Fruit fly (Drosophila melanogaster) whole organism, embryonic: Measurements from ENCODE around the gene CG15818.
A peak's percentile ranks its signal among the peaks of the same experiment; 100 is the strongest.

ENCODE experiments used
- Ada2b ChIP-seq: fragments of 200-800 bp; sonication (Bioruptor generic); IDR thresholded peaks from 2 replicates; pipeline ENCODE4 v1.3.6; 2022; ENCODE audit warnings: missing biosample characterization, missing genetic modification characterization
- B-H2 ChIP-seq: fragments of 200-800 bp; sonication (Bioruptor generic); optimal IDR thresholded peaks from 2 replicates; lab custom pipeline; 2018; ENCODE audit warnings: missing biosample characterization, mild to moderate bottlenecking, missing genetic modification characterization
- CG11504 ChIP-seq: fragments of 200-800 bp; sonication (Bioruptor generic); optimal IDR thresholded peaks from 3 replicates; lab custom pipeline; 2019; ENCODE audit warnings: missing biosample characterization, mild to moderate bottlenecking, missing genetic modification characterization, moderate library complexity
- CG11695 ChIP-seq: fragments of 200-800 bp; sonication (Bioruptor generic); IDR thresholded peaks from 3 replicates; pipeline ENCODE4 v1.3.6; 2022; ENCODE audit warnings: missing biosample characterization, missing genetic modification characterization
- CG13424 ChIP-seq: fragments of 200-800 bp; sonication (Bioruptor generic); optimal IDR thresholded peaks from 2 replicates; lab custom pipeline; 2019; ENCODE audit warnings: missing biosample characterization, mild to moderate bottlenecking, missing genetic modification characterization, moderate library complexity
- CG14710 ChIP-seq: fragments of 200-800 bp; sonication (Bioruptor generic); optimal IDR thresholded peaks from 3 replicates; lab custom pipeline; 2019; ENCODE audit warnings: missing biosample characterization, mild to moderate bottlenecking, missing genetic modification characterization, moderate library complexity
- CG15696 ChIP-seq: fragments of 200-800 bp; sonication (Bioruptor generic); optimal IDR thresholded peaks from 2 replicates; lab custom pipeline; 2019; ENCODE audit warnings: missing biosample characterization, mild to moderate bottlenecking, missing genetic modification characterization, moderate library complexity
- CG17328 ChIP-seq: fragments of 200-800 bp; sonication (Bioruptor generic); IDR thresholded peaks from 2 replicates; pipeline ENCODE4 v1.3.6; 2022; ENCODE audit warnings: missing biosample characterization, missing genetic modification characterization
- CG17385 ChIP-seq: fragments of 200-800 bp; sonication (Bioruptor generic); optimal IDR thresholded peaks from 3 replicates; lab custom pipeline; 2018; ENCODE audit warnings: missing biosample characterization, mild to moderate bottlenecking, missing genetic modification characterization
- CG17829 ChIP-seq: fragments of 200-800 bp; optimal IDR thresholded peaks from 2 replicates; lab custom pipeline; 2019; ENCODE audit warnings: missing biosample characterization, mild to moderate bottlenecking, missing genetic modification characterization, moderate library complexity
- CG1832 ChIP-seq: fragments of 200-800 bp; sonication (Bioruptor generic); optimal IDR thresholded peaks from 2 replicates; lab custom pipeline; 2017; ENCODE audit warnings: missing biosample characterization, mild to moderate bottlenecking, missing genetic modification characterization, inconsistent platforms
- CG18599 ChIP-seq: fragments of 200-800 bp; sonication (Bioruptor generic); optimal IDR thresholded peaks from 3 replicates; lab custom pipeline; 2017; ENCODE audit warnings: missing biosample characterization, missing genetic modification characterization, mild to moderate bottlenecking, moderate library complexity, missing genetic modification reagents
- CG18619 ChIP-seq: fragments of 200-800 bp; sonication (Bioruptor generic); optimal IDR thresholded peaks from 3 replicates; lab custom pipeline; 2017; ENCODE audit warnings: missing biosample characterization, mild to moderate bottlenecking, missing genetic modification characterization
- CG2712 ChIP-seq: fragments of 200-800 bp; optimal IDR thresholded peaks from 3 replicates; lab custom pipeline; 2019; ENCODE audit warnings: missing biosample characterization, mild to moderate bottlenecking, missing genetic modification characterization, moderate library complexity
- CG32532 ChIP-seq: fragments of 200-800 bp; sonication (Bioruptor generic); IDR thresholded peaks from 2 replicates; pipeline ENCODE4 v1.3.6; 2022; ENCODE audit warnings: missing biosample characterization, missing genetic modification characterization
- CG34422 ChIP-seq: fragments of 200-800 bp; sonication (Bioruptor generic); IDR thresholded peaks from 3 replicates; pipeline ENCODE4 v1.3.6; 2022; ENCODE audit warnings: missing biosample characterization, missing genetic modification characterization
- CG9215 ChIP-seq: fragments of 200-800 bp; sonication (Bioruptor generic); IDR thresholded peaks from 2 replicates; pipeline ENCODE4 v1.3.6; 2022; ENCODE audit warnings: missing biosample characterization, missing genetic modification characterization
- CG9437 ChIP-seq: fragments of 200-800 bp; sonication (Bioruptor generic); optimal IDR thresholded peaks from 2 replicates; lab custom pipeline; 2018; ENCODE audit warnings: missing biosample characterization, mild to moderate bottlenecking, missing genetic modification characterization
- Drgx ChIP-seq: fragments of 200-800 bp; sonication (Bioruptor generic); IDR thresholded peaks from 2 replicates; pipeline ENCODE4 v1.3.6; 2022; ENCODE audit warnings: missing biosample characterization, missing genetic modification characterization
- H15 ChIP-seq: fragments of 200-800 bp; sonication (Bioruptor generic); IDR thresholded peaks from 3 replicates; pipeline ENCODE4 v1.3.6; 2022; ENCODE audit warnings: missing biosample characterization, missing genetic modification characterization
- Hmr ChIP-seq: fragments of 200-800 bp; sonication (Bioruptor generic); optimal IDR thresholded peaks from 3 replicates; lab custom pipeline; 2017; ENCODE audit warnings: mild to moderate bottlenecking, missing biosample characterization, missing genetic modification reagents, missing genetic modification characterization
- Hr51 ChIP-seq, 2 experiments: fragments of 200-800 bp; sonication (Bioruptor generic); optimal IDR thresholded peaks; 2 replicates in 1 of 2; 3 replicates in 1 of 2; lab custom pipeline; 2016 to 2018; ENCODE audit warnings: missing biosample characterization in 2 of 2, missing genetic modification characterization in 2 of 2, mild to moderate bottlenecking in 1 of 2, moderate library complexity in 1 of 2
- Meics ChIP-seq: fragments of 200-800 bp; sonication (Bioruptor generic); optimal IDR thresholded peaks from 2 replicates; lab custom pipeline; 2017; ENCODE audit warnings: missing biosample characterization, mild to moderate bottlenecking, missing genetic modification characterization
- NK7.1 ChIP-seq: fragments of 200-800 bp; sonication (Bioruptor generic); optimal IDR thresholded peaks from 3 replicates; lab custom pipeline; 2016; ENCODE audit warnings: missing biosample characterization, missing genetic modification characterization
- Oaz ChIP-seq: fragments of 200-800 bp; sonication (Bioruptor generic); IDR thresholded peaks from 2 replicates; pipeline ENCODE4 v1.3.6; 2022; ENCODE audit warnings: missing biosample characterization, missing genetic modification characterization
- Opbp ChIP-seq: fragments of 200-800 bp; sonication (Bioruptor generic); IDR thresholded peaks from 3 replicates; pipeline ENCODE4 v1.3.6; 2022; ENCODE audit warnings: missing biosample characterization, missing genetic modification characterization; ENCODE audit not compliant: partially characterized antibody
- PHDP ChIP-seq: fragments of 200-800 bp; sonication (Bioruptor generic); optimal IDR thresholded peaks from 3 replicates; lab custom pipeline; 2018; ENCODE audit warnings: missing biosample characterization, mild to moderate bottlenecking, missing genetic modification characterization, moderate library complexity
- Taf1 ChIP-seq: fragments of 200-800 bp; sonication (Bioruptor generic); IDR thresholded peaks from 2 replicates; pipeline ENCODE4 v1.3.6; 2022; ENCODE audit warnings: missing biosample characterization, missing genetic modification characterization
- Trl ChIP-seq, 3 experiments: fragments of >200 bp in 2 of 3; fragments of 200-800 bp in 1 of 3; sonication (Bioruptor generic) in 1 of 3; optimal IDR thresholded peaks; 2 replicates in 1 of 3; 3 replicates in 2 of 3; lab custom pipeline; 2016 to 2017; ENCODE audit warnings: missing biosample characterization in 1 of 3, missing genetic modification characterization in 1 of 3
- cato ChIP-seq: fragments of 200-800 bp; sonication (Bioruptor generic); optimal IDR thresholded peaks from 2 replicates; lab custom pipeline; 2016; ENCODE audit warnings: missing biosample characterization, missing genetic modification characterization, borderline replicate concordance
- crol ChIP-seq: fragments of 200-800 bp; sonication (Bioruptor generic); IDR thresholded peaks from 2 replicates; pipeline ENCODE4 v1.3.6; 2022; ENCODE audit warnings: missing biosample characterization, missing genetic modification characterization
- cwo ChIP-seq: fragments of 200-800 bp; sonication (Bioruptor generic); optimal IDR thresholded peaks from 3 replicates; lab custom pipeline; 2017; ENCODE audit warnings: missing biosample characterization, missing genetic modification characterization, mild to moderate bottlenecking, moderate library complexity, missing genetic modification reagents
- dysf ChIP-seq: fragments of 200-800 bp; sonication (Bioruptor generic); IDR thresholded peaks from 3 replicates; pipeline ENCODE4 v1.3.6; 2022; ENCODE audit warnings: missing biosample characterization, missing genetic modification characterization
- esg ChIP-seq: fragments of 200-800 bp; sonication (Bioruptor generic); conservative IDR thresholded peaks from 2 replicates; pipeline ENCODE4 v1.3.6; 2022; ENCODE audit warnings: missing biosample characterization, missing genetic modification characterization
- fd64A ChIP-seq: fragments of 200-800 bp; sonication (Bioruptor generic); optimal IDR thresholded peaks from 3 replicates; lab custom pipeline; 2018; ENCODE audit warnings: missing biosample characterization, mild to moderate bottlenecking, missing genetic modification characterization
- fru ChIP-seq: fragments of >200 bp; optimal IDR thresholded peaks from 2 replicates; lab custom pipeline; 2017
- grau ChIP-seq: fragments of 200-800 bp; optimal IDR thresholded peaks from 3 replicates; lab custom pipeline; 2019; ENCODE audit warnings: missing biosample characterization, mild to moderate bottlenecking, missing genetic modification characterization, moderate library complexity
- inv ChIP-seq: fragments of 200-800 bp; sonication (Bioruptor generic); IDR thresholded peaks from 2 replicates; pipeline ENCODE4 v1.3.6; 2022; ENCODE audit warnings: missing biosample characterization, missing genetic modification characterization; ENCODE audit not compliant: partially characterized antibody
- lmd ChIP-seq: fragments of 200-800 bp; sonication (Bioruptor generic); IDR thresholded peaks from 2 replicates; pipeline ENCODE4 v1.3.6; 2022; ENCODE audit warnings: missing biosample characterization, missing genetic modification characterization
- nerfin-2 ChIP-seq: fragments of 200-800 bp; sonication (Bioruptor generic); IDR thresholded peaks from 2 replicates; pipeline ENCODE4 v1.3.6; 2022; ENCODE audit warnings: missing biosample characterization, missing genetic modification characterization; ENCODE audit not compliant: partially characterized antibody
- nmo ChIP-seq: fragments of 200-800 bp; sonication (Bioruptor generic); optimal IDR thresholded peaks from 2 replicates; lab custom pipeline; 2018; ENCODE audit warnings: missing biosample characterization, mild to moderate bottlenecking, missing genetic modification characterization, moderate library complexity
- onecut ChIP-seq: fragments of 200-800 bp; sonication (Bioruptor generic); IDR thresholded peaks from 2 replicates; pipeline ENCODE4 v1.3.6; 2022; ENCODE audit warnings: missing biosample characterization, missing genetic modification characterization
- pum ChIP-seq: fragments of 200-800 bp; sonication (Bioruptor generic); optimal IDR thresholded peaks from 2 replicates; lab custom pipeline; 2016; ENCODE audit warnings: missing biosample characterization, missing genetic modification characterization
- row ChIP-seq: fragments of 200-800 bp; sonication (Bioruptor generic); IDR thresholded peaks from 3 replicates; pipeline ENCODE4 v1.3.6; 2022; ENCODE audit warnings: missing biosample characterization, missing genetic modification characterization
- yki ChIP-seq: fragments of >200 bp; optimal IDR thresholded peaks from 3 replicates; lab custom pipeline; 2018

Gene CG15818

DNA sequence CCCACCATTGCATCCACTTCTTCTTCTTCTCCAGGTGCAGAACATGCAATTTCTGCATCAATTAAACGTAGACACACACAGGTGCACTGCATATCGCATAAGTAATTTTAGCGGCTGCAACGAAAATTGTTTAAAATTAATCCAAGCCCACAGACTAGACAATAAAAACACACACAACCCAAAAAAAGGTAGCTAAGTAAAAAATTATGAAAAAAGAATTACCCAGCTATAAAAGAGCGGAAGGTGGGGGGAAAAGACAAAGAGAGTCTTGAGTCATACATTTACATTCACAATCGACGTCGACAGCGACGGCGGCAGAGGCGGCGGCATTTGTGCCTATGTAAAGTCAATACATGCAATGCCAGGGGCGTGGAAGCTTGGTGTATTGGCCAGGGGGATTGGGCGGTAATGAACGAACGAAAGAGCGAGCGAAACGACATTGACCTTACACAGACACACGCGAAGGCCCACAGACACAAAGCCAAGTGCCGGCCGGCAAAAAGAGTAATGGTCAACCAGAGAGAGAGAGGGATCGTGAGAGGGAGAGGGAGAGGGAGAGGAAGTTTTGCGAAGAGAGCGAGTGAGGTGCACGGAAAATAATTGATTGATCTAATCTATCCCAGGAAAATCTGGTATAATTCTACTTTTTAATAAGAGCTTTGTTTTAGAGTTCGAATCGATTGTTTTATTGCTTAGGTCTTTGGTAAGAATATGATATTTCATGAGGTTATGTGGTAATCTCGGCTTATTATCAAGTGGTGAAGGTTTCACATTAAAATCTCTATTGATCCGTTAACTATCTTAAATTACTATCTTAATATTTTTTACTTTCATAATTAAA lies 7.7 kb downstream of the CG15818 start (continued):
- no peak for TF ChIP-seq CG9437
- no peak for TF ChIP-seq fd64A
- peak; percentile 84 for TF ChIP-seq crol (GFP tag; lab: Robert Waterston, UW)
- peak; percentile 82; the same call in 1 of the 3 replicates for TF ChIP-seq CG34422 (GFP tag; lab: Robert Waterston, UW)
- TF ChIP-seq CG15696 = no peak
- TF ChIP-seq inv (GFP tag; lab: Robert Waterston, UW) = no peak
- TF ChIP-seq CG13424 (tag; lab: Kevin White, UChicago) = no peak
- TF ChIP-seq CG14710 = no peak
- no peak for TF ChIP-seq Oaz (GFP tag; lab: Robert Waterston, UW)
- no peak for TF ChIP-seq onecut (GFP tag; lab: Robert Waterston, UW)
- no peak for TF ChIP-seq CG17328
- no peak for TF ChIP-seq CG18599 (GFP tag; lab: Kevin White, UChicago)
- TF ChIP-seq yki = peak; percentile 61
- TF ChIP-seq CG18619 (GFP tag; lab: Kevin White, UChicago) = no peak
- no peak for TF ChIP-seq esg (GFP tag; lab: Robert Waterston, UW)

- TF ChIP-seq dysf (GFP tag; lab: Robert Waterston, UW) (0 out of 3 replicates have a peak, but pooled peaks have one; percentile 27), B-H2 (GFP tag; lab: Kevin White, UChicago) (no peak), nerfin-2 (no peak), Meics (GFP tag; lab: Kevin White, UChicago) (peak; percentile 50), grau (tag; lab: Kevin White, UChicago) (peak; percentile 82), Trl (optimal IDR thresholded peaks at IDR 0.05; lab: Kevin White, UChicago) (peak; percentile 29 to 40), Trl (GFP tag; optimal IDR thresholded peaks at IDR 0.05; lab: Kevin White, UChicago) (no peak), PHDP (tag; lab: Kevin White, UChicago) (peak; percentile 36), CG17385 (GFP tag; lab: Kevin White, UChicago) (peak; percentile 32), CG9215 (GFP tag; lab: Robert Waterston, UW) (peak; percentile 32; the same call in 1 of the 2 replicates), NK7.1 (no peak), Hr51 (GFP tag; optimal IDR thresholded peaks at IDR 0.05; lab: Kevin White, UChicago) (peak in 1 of 2 experiments; percentile 10), CG1832 (GFP tag; lab: Kevin White, UChicago) (peak; percentile 61), CG17829 (tag; lab: Kevin White, UChicago) (no peak), pum (GFP tag; lab: Kevin White, UChicago) (no peak), cwo (GFP tag; lab: Kevin White, UChicago) (peak; percentile 21), Taf1 (GFP tag; lab: Robert Waterston, UW) (no peak), cato (GFP tag; lab: Kevin White, UChicago) (no peak), CG2712 (tag; lab: Kevin White, UChicago) (peak; percentile 13), Hmr (peak; percentile 35), H15 (GFP tag; lab: Robert Waterston, UW) (0 out of 3 replicates have a peak, but pooled peaks have one; percentile 10), lmd (peak; percentile 11; the same call in 1 of the 2 replicates), fru (lab: Kevin White, UChicago) (peak; percentile 40), CG32532 (GFP tag; lab: Robert Waterston, UW) (peak; percentile 42; the same call in 1 of the 2 replicates), Opbp (GFP tag; lab: Robert Waterston, UW) (0 out of 3 replicates have a peak, but pooled peaks have one; percentile 38), CG18599 (GFP tag; lab: Kevin White, UChicago) (peak; percentile 63), CG11695 (no peak), CG11504 (tag; lab: Kevin White, UChicago) (peak; percentile 48), esg (GFP tag; lab: Robert Waterston, UW) (0 out of 2 replicates have a peak, but pooled peaks have one; percentile 10), Drgx (GFP tag; lab: Robert Waterston, UW) (peak; percentile 54; the same call in 1 of the 2 replicates), Ada2b (GFP tag; lab: Robert Waterston, UW) (no peak), nmo (GFP tag; lab: Kevin White, UChicago) (peak; percentile 16), row (GFP tag; lab: Robert Waterston, UW) (peak; percentile 66)
These were observed 8.9 kb downstream of the CG15818 start for dm6 chr2L:7419408-7420304.
